Fruit fly (Drosophila melanogaster): Measurements from ENCODE around the gene Coq6.

DNA sequence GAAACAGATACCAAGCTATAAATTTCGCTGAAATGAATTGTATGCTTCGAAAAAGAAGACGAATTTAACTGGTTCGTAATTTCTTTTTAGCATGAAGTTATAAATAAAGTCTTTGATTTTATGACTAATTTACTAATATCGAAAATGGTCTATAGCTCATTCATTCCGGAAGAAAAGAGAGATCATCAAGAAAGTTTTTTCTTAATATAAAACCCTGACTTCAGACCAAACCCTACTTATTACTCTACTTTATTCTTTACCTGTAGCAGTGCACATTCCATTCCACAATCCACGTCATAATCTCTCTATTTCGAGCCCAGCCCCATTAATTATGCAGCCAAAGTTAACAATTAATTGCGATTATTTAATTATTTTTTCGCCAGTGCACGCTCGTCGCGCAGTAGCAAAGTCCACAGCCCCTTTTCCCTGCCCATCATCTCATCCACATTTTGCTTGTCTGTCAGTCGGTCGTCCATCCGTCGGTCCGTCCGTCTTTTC, 38.1 kb downstream of the Coq6 start:
- TF ChIP-seq CG6654 (GFP tag; optimal IDR thresholded peaks at IDR 0.05) (no peak), Atf3 (GFP tag; optimal IDR thresholded peaks at IDR 0.05) (no peak), Oli (tag; optimal IDR thresholded peaks at IDR 0.05) (no peak), lola (GFP tag; optimal IDR thresholded peaks at IDR 0.05) (no peak), eve (GFP tag; optimal IDR thresholded peaks at IDR 0.05) (no peak), sisA (GFP tag; IDR thresholded peaks at IDR 0.05) (no peak), CG5180 (GFP tag; optimal IDR thresholded peaks at IDR 0.05) (no peak), CG1529 (GFP tag; optimal IDR thresholded peaks at IDR 0.05) (no peak), stc (GFP tag; IDR thresholded peaks at IDR 0.05) (no peak)

Measured in whole organism, embryonic.